Fruit fly (Drosophila melanogaster) whole organism, prepupa: Measurements from ENCODE around the gene Cand1.

Experiments
- Blimp-1 ChIP-seq: fragments of 200-800 bp; sonication (Bioruptor generic); optimal IDR thresholded peaks from 3 replicates; lab custom pipeline; 2017; ENCODE audit warnings: missing biosample characterization, missing genetic modification characterization, mild to moderate bottlenecking, moderate library complexity, missing genetic modification reagents
- CG10631 ChIP-seq: fragments of 200-800 bp; sonication (Bioruptor generic); optimal IDR thresholded peaks from 2 replicates; lab custom pipeline; 2016; ENCODE audit warnings: missing biosample characterization, missing genetic modification characterization
- CG11294 ChIP-seq: fragments of 200-800 bp; sonication (Bioruptor generic); IDR thresholded peaks from 2 replicates; pipeline ENCODE4 v1.3.6; 2022; ENCODE audit warnings: missing biosample characterization, missing genetic modification characterization
- CG11762 ChIP-seq: fragments of 200-800 bp; sonication (Bioruptor generic); optimal IDR thresholded peaks from 3 replicates; lab custom pipeline; 2016; ENCODE audit warnings: missing biosample characterization, missing genetic modification characterization; ENCODE audit not compliant: insufficient read depth
- CG11902 ChIP-seq: fragments of 200-800 bp; sonication (Bioruptor generic); optimal IDR thresholded peaks from 3 replicates; lab custom pipeline; 2016; ENCODE audit warnings: missing biosample characterization, missing genetic modification characterization
- CG15336 ChIP-seq: fragments of 200-800 bp; sonication (Bioruptor generic); IDR thresholded peaks from 2 replicates; pipeline ENCODE4 v1.3.6; 2022; ENCODE audit warnings: missing biosample characterization, missing genetic modification characterization
- CG16779 ChIP-seq: fragments of 200-800 bp; sonication (Bioruptor generic); optimal IDR thresholded peaks from 3 replicates; lab custom pipeline; 2017; ENCODE audit warnings: missing biosample characterization, mild to moderate bottlenecking, missing genetic modification characterization
- CG3032 ChIP-seq: fragments of 200-800 bp; optimal IDR thresholded peaks from 2 replicates; lab custom pipeline; 2019; ENCODE audit warnings: missing biosample characterization, mild to moderate bottlenecking, missing genetic modification characterization, moderate library complexity
- CG31627 ChIP-seq: fragments of 200-800 bp; sonication (Bioruptor generic); optimal IDR thresholded peaks from 3 replicates; lab custom pipeline; 2016; ENCODE audit warnings: missing biosample characterization, missing genetic modification characterization
- CG32006 ChIP-seq: fragments of 200-800 bp; sonication (Bioruptor generic); optimal IDR thresholded peaks from 3 replicates; lab custom pipeline; 2017; ENCODE audit warnings: missing biosample characterization, mild to moderate bottlenecking, missing genetic modification characterization
- CG34406 ChIP-seq: fragments of 200-800 bp; sonication (Bioruptor generic); optimal IDR thresholded peaks from 3 replicates; lab custom pipeline; 2016; ENCODE audit warnings: missing biosample characterization, missing genetic modification characterization
- CG4318 ChIP-seq: fragments of 200-800 bp; sonication (Bioruptor generic); optimal IDR thresholded peaks from 3 replicates; lab custom pipeline; 2017; ENCODE audit warnings: missing biosample characterization, mild to moderate bottlenecking, missing genetic modification characterization
- CG6163 ChIP-seq: fragments of 200-800 bp; sonication (Bioruptor generic); IDR thresholded peaks from 3 replicates; pipeline ENCODE4 v1.3.6; 2022; ENCODE audit warnings: missing biosample characterization, missing genetic modification characterization
- CG6276 ChIP-seq: fragments of 200-800 bp; sonication (Bioruptor generic); optimal IDR thresholded peaks from 2 replicates; lab custom pipeline; 2017; ENCODE audit warnings: missing biosample characterization, mild to moderate bottlenecking, missing genetic modification characterization
- CG6792 ChIP-seq: fragments of 200-800 bp; sonication (Bioruptor generic); optimal IDR thresholded peaks from 3 replicates; lab custom pipeline; 2016; ENCODE audit warnings: missing biosample characterization, missing genetic modification characterization
- CG6808 ChIP-seq: fragments of 200-800 bp; sonication (Bioruptor generic); optimal IDR thresholded peaks from 3 replicates; lab custom pipeline; 2017; ENCODE audit warnings: missing biosample characterization, missing genetic modification characterization, mild to moderate bottlenecking, moderate library complexity, missing genetic modification reagents
- CG6854 ChIP-seq: fragments of 200-800 bp; sonication (Bioruptor generic); optimal IDR thresholded peaks from 2 replicates; lab custom pipeline; 2017; ENCODE audit warnings: missing biosample characterization, mild to moderate bottlenecking, missing genetic modification characterization
- CG7368 ChIP-seq: fragments of 200-800 bp; sonication (Bioruptor generic); optimal IDR thresholded peaks from 3 replicates; lab custom pipeline; 2016; ENCODE audit warnings: missing biosample characterization, missing genetic modification characterization
- CG8119 ChIP-seq: fragments of 200-800 bp; sonication (Bioruptor generic); IDR thresholded peaks from 3 replicates; pipeline ENCODE4 v1.3.6; 2022; ENCODE audit warnings: missing biosample characterization, missing genetic modification characterization
- CG8319 ChIP-seq: fragments of 200-800 bp; sonication (Bioruptor generic); optimal IDR thresholded peaks from 3 replicates; lab custom pipeline; 2016; ENCODE audit warnings: missing biosample characterization, missing genetic modification characterization
- CG8632 ChIP-seq: fragments of 200-800 bp; sonication (Bioruptor generic); optimal IDR thresholded peaks from 3 replicates; lab custom pipeline; 2016; ENCODE audit warnings: missing biosample characterization, missing genetic modification characterization
- CG9139 ChIP-seq: fragments of 200-800 bp; sonication (Bioruptor generic); optimal IDR thresholded peaks from 3 replicates; lab custom pipeline; 2017; ENCODE audit warnings: missing biosample characterization, mild to moderate bottlenecking, missing genetic modification characterization
- Eip75B ChIP-seq: fragments of 200-800 bp; sonication (Bioruptor generic); optimal IDR thresholded peaks from 3 replicates; lab custom pipeline; 2016; ENCODE audit warnings: missing biosample characterization, missing genetic modification characterization
- Eip78C ChIP-seq: fragments of 200-800 bp; sonication (Bioruptor generic); peaks from one replicate; lab custom pipeline; 2016; ENCODE audit warnings: missing biosample characterization, missing genetic modification characterization
- Ets21C ChIP-seq: fragments of 200-800 bp; sonication (Bioruptor generic); optimal IDR thresholded peaks from 3 replicates; lab custom pipeline; 2016; ENCODE audit warnings: missing biosample characterization, missing genetic modification characterization
- Ets96B ChIP-seq: fragments of 200-800 bp; optimal IDR thresholded peaks from 2 replicates; lab custom pipeline; 2019; ENCODE audit warnings: missing biosample characterization, mild to moderate bottlenecking, missing genetic modification characterization, moderate library complexity
- Gug ChIP-seq: fragments of 200-800 bp; sonication (Bioruptor generic); IDR thresholded peaks from 2 replicates; pipeline ENCODE4 v1.3.6; 2022; ENCODE audit warnings: missing biosample characterization, missing genetic modification characterization
- Hr39 ChIP-seq: fragments of 200-800 bp; sonication (Bioruptor generic); optimal IDR thresholded peaks from 2 replicates; lab custom pipeline; 2016; ENCODE audit warnings: missing biosample characterization, missing genetic modification characterization
- Hr4 ChIP-seq: fragments of 200-800 bp; sonication (Bioruptor generic); optimal IDR thresholded peaks from 3 replicates; lab custom pipeline; 2016; ENCODE audit warnings: missing biosample characterization, missing genetic modification characterization
- Lpt ChIP-seq: fragments of 200-800 bp; sonication (Bioruptor generic); optimal IDR thresholded peaks from 3 replicates; lab custom pipeline; 2016; ENCODE audit warnings: missing biosample characterization, missing genetic modification characterization
- Met ChIP-seq: fragments of 200-800 bp; sonication (Bioruptor generic); optimal IDR thresholded peaks from 3 replicates; lab custom pipeline; 2016; ENCODE audit warnings: missing biosample characterization, missing genetic modification characterization
- Smox ChIP-seq: fragments of 200-800 bp; sonication (Bioruptor generic); optimal IDR thresholded peaks from 3 replicates; lab custom pipeline; 2016; ENCODE audit warnings: missing biosample characterization, missing genetic modification characterization
- Sox102F ChIP-seq: fragments of 200-800 bp; sonication (Bioruptor generic); optimal IDR thresholded peaks from 2 replicates; lab custom pipeline; 2016; ENCODE audit warnings: missing biosample characterization, mild to moderate bottlenecking, missing genetic modification characterization
- Sox15 ChIP-seq: fragments of 200-800 bp; sonication (Bioruptor generic); optimal IDR thresholded peaks from 3 replicates; lab custom pipeline; 2016; ENCODE audit warnings: missing biosample characterization, missing genetic modification characterization
- acj6 ChIP-seq: fragments of 200-800 bp; sonication (Bioruptor generic); optimal IDR thresholded peaks from 3 replicates; lab custom pipeline; 2016; ENCODE audit warnings: missing biosample characterization, missing genetic modification characterization
- dac ChIP-seq: fragments of 200-800 bp; sonication (Bioruptor generic); optimal IDR thresholded peaks from 2 replicates; lab custom pipeline; 2017; ENCODE audit warnings: missing biosample characterization, mild to moderate bottlenecking, missing genetic modification characterization
- dsx ChIP-seq: fragments of 200-800 bp; optimal IDR thresholded peaks from 3 replicates; lab custom pipeline; 2019; ENCODE audit warnings: missing biosample characterization, mild to moderate bottlenecking, missing genetic modification characterization, moderate library complexity; ENCODE audit not compliant: poor library complexity, severe bottlenecking
- eg ChIP-seq: fragments of 200-800 bp; sonication (Bioruptor generic); IDR thresholded peaks from 3 replicates; pipeline ENCODE4 v1.3.6; 2022; ENCODE audit warnings: missing biosample characterization, missing genetic modification characterization
- esn ChIP-seq: fragments of 200-800 bp; sonication (Bioruptor generic); optimal IDR thresholded peaks from 2 replicates; lab custom pipeline; 2016; ENCODE audit warnings: missing biosample characterization, mild to moderate bottlenecking, missing genetic modification characterization, moderate library complexity
- fd59A ChIP-seq: fragments of 200-800 bp; sonication (Bioruptor generic); optimal IDR thresholded peaks from 2 replicates; lab custom pipeline; 2017; ENCODE audit warnings: missing biosample characterization, mild to moderate bottlenecking, missing genetic modification characterization, missing genetic modification reagents
- fd85E ChIP-seq: fragments of 200-800 bp; sonication (Bioruptor generic); optimal IDR thresholded peaks from 3 replicates; lab custom pipeline; 2016; ENCODE audit warnings: missing biosample characterization, missing genetic modification characterization
- fkh ChIP-seq: fragments of 200-800 bp; sonication (Bioruptor generic); optimal IDR thresholded peaks from 3 replicates; lab custom pipeline; 2017; ENCODE audit warnings: missing biosample characterization, mild to moderate bottlenecking, missing genetic modification characterization, moderate library complexity
- lz ChIP-seq: fragments of 200-800 bp; sonication (Bioruptor generic); optimal IDR thresholded peaks from 3 replicates; lab custom pipeline; 2016; ENCODE audit warnings: missing biosample characterization, missing genetic modification characterization
- net ChIP-seq: fragments of 200-800 bp; sonication (Bioruptor generic); optimal IDR thresholded peaks from 3 replicates; lab custom pipeline; 2016; ENCODE audit warnings: missing biosample characterization, missing genetic modification characterization
- pdm3 ChIP-seq: fragments of 200-800 bp; sonication (Bioruptor generic); optimal IDR thresholded peaks from 3 replicates; lab custom pipeline; 2016; ENCODE audit warnings: missing biosample characterization, missing genetic modification characterization
- salr ChIP-seq, 2 experiments: fragments of 200-800 bp; sonication (Bioruptor generic); optimal IDR thresholded peaks; 3 replicates each; lab custom pipeline; 2016 to 2018; ENCODE audit warnings: missing biosample characterization in 2 of 2, missing genetic modification characterization in 2 of 2, mild to moderate bottlenecking in 1 of 2
- spab ChIP-seq: fragments of 200-800 bp; sonication (Bioruptor generic); optimal IDR thresholded peaks from 2 replicates; lab custom pipeline; 2017; ENCODE audit warnings: missing biosample characterization, mild to moderate bottlenecking, missing genetic modification characterization, missing genetic modification reagents
- ss ChIP-seq, 2 experiments: fragments of 200-800 bp; sonication (Bioruptor generic); optimal IDR thresholded peaks; 2 replicates in 1 of 2; 3 replicates in 1 of 2; lab custom pipeline; 2017 to 2018; ENCODE audit warnings: mild to moderate bottlenecking in 2 of 2, missing biosample characterization in 2 of 2, missing genetic modification characterization in 2 of 2, moderate library complexity in 1 of 2
- svp ChIP-seq: fragments of 200-800 bp; sonication (Bioruptor generic); peaks from one replicate; lab custom pipeline; 2016; ENCODE audit warnings: missing biosample characterization, missing genetic modification characterization
- topi ChIP-seq: fragments of 200-800 bp; sonication (Bioruptor generic); optimal IDR thresholded peaks from 3 replicates; lab custom pipeline; 2016; ENCODE audit warnings: missing biosample characterization, missing genetic modification characterization
- vri ChIP-seq: fragments of 200-800 bp; sonication (Bioruptor generic); optimal IDR thresholded peaks from 3 replicates; lab custom pipeline; 2016; ENCODE audit warnings: missing biosample characterization, mild to moderate bottlenecking, missing genetic modification characterization

Cand1 gene

DNA sequence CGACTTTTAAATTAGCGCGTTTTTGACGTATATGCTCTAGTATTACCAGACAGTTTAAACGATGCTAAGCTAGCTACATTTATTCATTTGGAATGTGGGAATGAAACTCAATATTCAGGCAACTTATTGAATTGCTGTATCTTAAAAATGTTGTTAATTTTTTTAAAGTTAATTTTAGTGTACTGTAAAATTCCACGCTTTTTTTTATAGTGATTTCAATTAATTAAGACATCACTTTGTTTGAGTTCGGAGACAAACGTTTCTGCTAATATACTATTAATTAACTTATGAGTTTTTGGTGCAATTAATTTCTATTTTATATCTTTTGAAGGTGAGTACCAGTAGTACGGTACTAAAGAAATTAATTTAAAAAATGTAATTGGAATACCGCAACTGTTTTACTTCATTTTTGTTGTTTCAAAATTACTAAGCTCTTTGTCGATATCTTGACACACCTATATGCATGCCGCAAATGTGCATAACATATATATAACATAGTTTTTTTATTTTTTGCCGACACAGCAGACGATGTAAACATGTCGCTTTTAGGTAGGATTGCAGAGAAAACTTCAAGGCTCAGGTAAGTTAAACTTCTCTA, 23.8 kb upstream of the Cand1 start, which contains the start of the genes Cdk1 and mRpS7:
Gene Cdk1, minus strand, starts transcription at position 55 of the 598 bp plus-strand sequence.
Gene mRpS7, plus strand, starts transcription at position 455 of the 598 bp plus-strand sequence.
- TF ChIP-seq CG16779 (tag; lab: Kevin White, UChicago): no peak
- peak; percentile 48 for TF ChIP-seq Lpt (GFP tag; lab: Kevin White, UChicago)
- TF ChIP-seq net: no peak
- TF ChIP-seq CG6276: no peak
- TF ChIP-seq Met (GFP tag; lab: Kevin White, UChicago): peak; percentile 72
- no peak for TF ChIP-seq CG9139 (GFP tag; lab: Kevin White, UChicago)
- no peak for TF ChIP-seq CG6808
- no peak for TF ChIP-seq CG8319
- TF ChIP-seq CG34406 (GFP tag; lab: Kevin White, UChicago): peak; percentile 55
- TF ChIP-seq CG10631 (GFP tag; lab: Kevin White, UChicago): peak; percentile 72
- peak; percentile 56 for TF ChIP-seq CG11902 (GFP tag; lab: Kevin White, UChicago)
- TF ChIP-seq esn: peak; percentile 77
- peak; percentile 49 for TF ChIP-seq Sox15
- TF ChIP-seq svp (GFP tag; lab: Kevin White, UChicago): no peak
- peak; percentile 61 for TF ChIP-seq lz (GFP tag; lab: Kevin White, UChicago)
- peak; percentile 57 for TF ChIP-seq dsx
- TF ChIP-seq fd85E (GFP tag; lab: Kevin White, UChicago): no peak
- TF ChIP-seq ss (GFP tag; optimal IDR thresholded peaks at IDR 0.05; lab: Kevin White, UChicago): peak in 1 of 2 experiments; percentile 68
- TF ChIP-seq dac (GFP tag; lab: Kevin White, UChicago): peak; percentile 28
- TF ChIP-seq CG6163: no peak
- peak in 1 of 2 experiments; percentile 69 for TF ChIP-seq salr (GFP tag; optimal IDR thresholded peaks at IDR 0.05; lab: Kevin White, UChicago)
- TF ChIP-seq CG15336: peak; percentile 65
- no peak for TF ChIP-seq fd59A
- no peak for TF ChIP-seq Sox102F (GFP tag; lab: Kevin White, UChicago)
- TF ChIP-seq Hr39 (GFP tag; lab: Kevin White, UChicago): peak; percentile 71
- TF ChIP-seq CG3032 (tag; lab: Kevin White, UChicago): peak; percentile 71
- peak; percentile 51 for TF ChIP-seq CG8632
- no peak; the same call in 1 of the 2 replicates for TF ChIP-seq CG11294 (GFP tag; lab: Robert Waterston, UW)
- TF ChIP-seq acj6: peak; percentile 68
- TF ChIP-seq spab (GFP tag; lab: Kevin White, UChicago): no peak
- peak; percentile 74 for TF ChIP-seq Smox (GFP tag; lab: Kevin White, UChicago)
- no peak; the same call in 1 of the 3 replicates for TF ChIP-seq eg (GFP tag; lab: Robert Waterston, UW)
- TF ChIP-seq CG6792 (GFP tag; lab: Kevin White, UChicago): peak; percentile 53
- peak; percentile 73 for TF ChIP-seq Hr4 (GFP tag; lab: Kevin White, UChicago)
- no peak for TF ChIP-seq vri (GFP tag; lab: Kevin White, UChicago)
- no peak for TF ChIP-seq fkh (GFP tag; lab: Kevin White, UChicago)
- TF ChIP-seq topi (GFP tag; lab: Kevin White, UChicago): peak; percentile 74
- peak; percentile 57 for TF ChIP-seq CG4318 (GFP tag; lab: Kevin White, UChicago)
- peak; percentile 44 for TF ChIP-seq CG11762 (GFP tag; lab: Kevin White, UChicago)
- peak; percentile 22 for TF ChIP-seq CG7368
- peak; percentile 79; the same call in 2 of the 3 replicates for TF ChIP-seq CG8119
- TF ChIP-seq Ets96B (tag; lab: Kevin White, UChicago): peak; percentile 68
- peak; percentile 74 for TF ChIP-seq CG31627 (GFP tag; lab: Kevin White, UChicago)
- TF ChIP-seq Blimp-1 (GFP tag; lab: Kevin White, UChicago): no peak
- TF ChIP-seq pdm3: peak; percentile 78
- TF ChIP-seq Eip75B: peak; percentile 69
- no peak for TF ChIP-seq Gug
- peak; percentile 91 for TF ChIP-seq Eip78C (GFP tag; lab: Kevin White, UChicago)
- TF ChIP-seq Ets21C (GFP tag; lab: Kevin White, UChicago): peak; percentile 59
- TF ChIP-seq CG32006: no peak
- TF ChIP-seq CG6854 (GFP tag; lab: Kevin White, UChicago): no peak
